Fruit fly (Drosophila melanogaster) whole organism, embryonic: Measurements from ENCODE around the gene RpS17.

Experiments
- Atf-2 ChIP-seq: fragments of 200-800 bp; sonication (Bioruptor generic); optimal IDR thresholded peaks from 2 replicates; lab custom pipeline; 2016; ENCODE audit warnings: missing biosample characterization, missing genetic modification characterization
- B-H1 ChIP-seq: fragments of 200-800 bp; sonication (Bioruptor generic); IDR thresholded peaks from 3 replicates; pipeline ENCODE4 v1.3.6; 2022; ENCODE audit warnings: missing biosample characterization, missing genetic modification characterization
- Bgb ChIP-seq: fragments of 200-800 bp; sonication (Bioruptor generic); IDR thresholded peaks from 2 replicates; pipeline ENCODE4 v1.3.6; 2022; ENCODE audit warnings: missing biosample characterization, missing genetic modification characterization; ENCODE audit not compliant: partially characterized antibody
- CG10431 ChIP-seq: fragments of 200-800 bp; sonication (Bioruptor generic); optimal IDR thresholded peaks from 3 replicates; lab custom pipeline; 2018; ENCODE audit warnings: missing biosample characterization, mild to moderate bottlenecking, missing genetic modification characterization
- CG11398 ChIP-seq: fragments of 200-800 bp; sonication (Bioruptor generic); optimal IDR thresholded peaks from 2 replicates; lab custom pipeline; 2016; ENCODE audit warnings: missing biosample characterization, missing genetic modification characterization
- CG16863 ChIP-seq: fragments of 200-800 bp; sonication (Bioruptor generic); optimal IDR thresholded peaks from 3 replicates; lab custom pipeline; 2016; ENCODE audit warnings: missing biosample characterization, missing genetic modification characterization
- CG17328 ChIP-seq: fragments of 200-800 bp; sonication (Bioruptor generic); IDR thresholded peaks from 2 replicates; pipeline ENCODE4 v1.3.6; 2022; ENCODE audit warnings: missing biosample characterization, missing genetic modification characterization
- CG17385 ChIP-seq: fragments of 200-800 bp; sonication (Bioruptor generic); optimal IDR thresholded peaks from 3 replicates; lab custom pipeline; 2018; ENCODE audit warnings: missing biosample characterization, mild to moderate bottlenecking, missing genetic modification characterization
- CG17612 ChIP-seq: fragments of 200-800 bp; sonication (Bioruptor generic); IDR thresholded peaks from 2 replicates; pipeline ENCODE4 v1.3.6; 2022; ENCODE audit warnings: missing biosample characterization, missing genetic modification characterization
- CG30403 ChIP-seq: fragments of 200-800 bp; sonication (Bioruptor generic); optimal IDR thresholded peaks from 3 replicates; lab custom pipeline; 2016; ENCODE audit warnings: missing biosample characterization, missing genetic modification characterization
- CG3065 ChIP-seq: fragments of 200-800 bp; sonication (Bioruptor generic); optimal IDR thresholded peaks from 2 replicates; lab custom pipeline; 2016; ENCODE audit warnings: missing biosample characterization, missing genetic modification characterization
- CG3163 ChIP-seq: fragments of 200-800 bp; sonication (Bioruptor generic); optimal IDR thresholded peaks from 3 replicates; lab custom pipeline; 2016; ENCODE audit warnings: missing biosample characterization, missing genetic modification characterization
- CG32532 ChIP-seq: fragments of 200-800 bp; sonication (Bioruptor generic); IDR thresholded peaks from 2 replicates; pipeline ENCODE4 v1.3.6; 2022; ENCODE audit warnings: missing biosample characterization, missing genetic modification characterization
- CG33557 ChIP-seq: fragments of 200-800 bp; sonication (Bioruptor generic); optimal IDR thresholded peaks from 2 replicates; lab custom pipeline; 2019; ENCODE audit warnings: missing biosample characterization, mild to moderate bottlenecking, missing genetic modification characterization, moderate library complexity
- CG3995 ChIP-seq: fragments of 200-800 bp; sonication (Bioruptor generic); optimal IDR thresholded peaks from 3 replicates; lab custom pipeline; 2016; ENCODE audit warnings: missing biosample characterization, missing genetic modification characterization
- CG4328 ChIP-seq: fragments of 200-800 bp; sonication (Bioruptor generic); optimal IDR thresholded peaks from 3 replicates; lab custom pipeline; 2017; ENCODE audit warnings: missing biosample characterization, missing genetic modification reagents, missing genetic modification characterization
- CG4730 ChIP-seq: fragments of 200-800 bp; sonication (Bioruptor generic); IDR thresholded peaks from 2 replicates; pipeline ENCODE4 v1.3.6; 2022; ENCODE audit warnings: missing biosample characterization, missing genetic modification characterization
- CG6813 ChIP-seq: fragments of 200-800 bp; sonication (Bioruptor generic); optimal IDR thresholded peaks from 2 replicates; lab custom pipeline; 2017; ENCODE audit warnings: missing biosample characterization, missing genetic modification characterization, mild to moderate bottlenecking, moderate library complexity, missing genetic modification reagents
- CG7963 ChIP-seq: fragments of 200-800 bp; sonication (Bioruptor generic); IDR thresholded peaks from 3 replicates; pipeline ENCODE4 v1.3.6; 2022; ENCODE audit warnings: missing biosample characterization, missing genetic modification characterization; ENCODE audit not compliant: partially characterized antibody
- CG8089 ChIP-seq: fragments of 200-800 bp; sonication (Bioruptor generic); optimal IDR thresholded peaks from 3 replicates; lab custom pipeline; 2016; ENCODE audit warnings: missing biosample characterization, missing genetic modification characterization
- CG8359 ChIP-seq: fragments of 200-800 bp; sonication (Bioruptor generic); optimal IDR thresholded peaks from 2 replicates; lab custom pipeline; 2017; ENCODE audit warnings: missing biosample characterization, mild to moderate bottlenecking, missing genetic modification characterization, borderline replicate concordance
- CG9876 ChIP-seq: fragments of 200-800 bp; sonication (Bioruptor generic); optimal IDR thresholded peaks from 2 replicates; lab custom pipeline; 2016; ENCODE audit warnings: missing biosample characterization, missing genetic modification characterization
- D19A ChIP-seq: fragments of 200-800 bp; optimal IDR thresholded peaks from 3 replicates; lab custom pipeline; 2019; ENCODE audit warnings: missing biosample characterization, mild to moderate bottlenecking, missing genetic modification characterization, moderate library complexity
- Fer2 ChIP-seq: fragments of 200-800 bp; sonication (Bioruptor generic); optimal IDR thresholded peaks from 2 replicates; lab custom pipeline; 2018; ENCODE audit warnings: missing biosample characterization, mild to moderate bottlenecking, missing genetic modification characterization, moderate library complexity
- Hr3 ChIP-seq: fragments of 200-800 bp; sonication (Bioruptor generic); optimal IDR thresholded peaks from 3 replicates; lab custom pipeline; 2016; ENCODE audit warnings: missing biosample characterization, missing genetic modification characterization
- Mrtf ChIP-seq: fragments of 200-800 bp; sonication (Bioruptor generic); IDR thresholded peaks from 3 replicates; pipeline ENCODE4 v1.3.6; 2022; ENCODE audit warnings: missing biosample characterization, missing genetic modification characterization
- abd-A ChIP-seq: fragments of 200-800 bp; sonication (Bioruptor generic); optimal IDR thresholded peaks from 3 replicates; lab custom pipeline; 2019; ENCODE audit warnings: missing biosample characterization, mild to moderate bottlenecking, missing genetic modification characterization, moderate library complexity
- ara ChIP-seq: fragments of 200-800 bp; sonication (Bioruptor generic); IDR thresholded peaks from 2 replicates; pipeline ENCODE4 v1.3.6; 2022; ENCODE audit warnings: missing biosample characterization, missing genetic modification characterization
- bab2 ChIP-seq: fragments of 200-800 bp; sonication (Bioruptor generic); optimal IDR thresholded peaks from 2 replicates; lab custom pipeline; 2016; ENCODE audit warnings: missing biosample characterization, missing genetic modification characterization
- bsh ChIP-seq, 2 experiments: fragments of 200-800 bp; sonication (Bioruptor generic); optimal IDR thresholded peaks; 2 replicates each; lab custom pipeline; 2017 to 2018; ENCODE audit warnings: mild to moderate bottlenecking in 2 of 2, missing biosample characterization in 2 of 2, missing genetic modification characterization in 2 of 2, moderate library complexity in 1 of 2
- cg ChIP-seq: fragments of 200-800 bp; sonication (Bioruptor generic); optimal IDR thresholded peaks from 3 replicates; lab custom pipeline; 2019; ENCODE audit warnings: missing biosample characterization, mild to moderate bottlenecking, missing genetic modification characterization, moderate library complexity
- dmrt11E ChIP-seq: fragments of 200-800 bp; sonication (Bioruptor generic); optimal IDR thresholded peaks from 3 replicates; lab custom pipeline; 2018; ENCODE audit warnings: missing biosample characterization, mild to moderate bottlenecking, missing genetic modification characterization, moderate library complexity
- dysf ChIP-seq: fragments of 200-800 bp; sonication (Bioruptor generic); IDR thresholded peaks from 3 replicates; pipeline ENCODE4 v1.3.6; 2022; ENCODE audit warnings: missing biosample characterization, missing genetic modification characterization
- esg ChIP-seq: fragments of 200-800 bp; sonication (Bioruptor generic); conservative IDR thresholded peaks from 2 replicates; pipeline ENCODE4 v1.3.6; 2022; ENCODE audit warnings: missing biosample characterization, missing genetic modification characterization
- fd3F ChIP-seq: fragments of 200-800 bp; sonication (Bioruptor generic); optimal IDR thresholded peaks from 2 replicates; lab custom pipeline; 2018; ENCODE audit warnings: missing biosample characterization, mild to moderate bottlenecking, missing genetic modification characterization, moderate library complexity
- fd96Cb ChIP-seq: fragments of 200-800 bp; sonication (Bioruptor generic); optimal IDR thresholded peaks from 2 replicates; lab custom pipeline; 2018; ENCODE audit warnings: missing biosample characterization, mild to moderate bottlenecking, missing genetic modification characterization, moderate library complexity
- gt ChIP-seq: fragments of 200-800 bp; sonication (Bioruptor generic); IDR thresholded peaks from 2 replicates; pipeline ENCODE4 v1.3.6; 2022; ENCODE audit warnings: missing biosample characterization, missing genetic modification characterization
- onecut ChIP-seq: fragments of 200-800 bp; sonication (Bioruptor generic); IDR thresholded peaks from 2 replicates; pipeline ENCODE4 v1.3.6; 2022; ENCODE audit warnings: missing biosample characterization, missing genetic modification characterization
- phol ChIP-seq: fragments of 200-800 bp; sonication (Bioruptor generic); optimal IDR thresholded peaks from 3 replicates; lab custom pipeline; 2018; ENCODE audit warnings: missing biosample characterization, mild to moderate bottlenecking, missing genetic modification characterization, moderate library complexity
- pita ChIP-seq: fragments of 200-800 bp; sonication (Bioruptor generic); optimal IDR thresholded peaks from 2 replicates; lab custom pipeline; 2017; ENCODE audit warnings: missing biosample characterization, mild to moderate bottlenecking, missing genetic modification characterization
- psq ChIP-seq: fragments of 200-800 bp; sonication (Bioruptor generic); optimal IDR thresholded peaks from 2 replicates; lab custom pipeline; 2017; ENCODE audit warnings: missing biosample characterization, missing genetic modification characterization
- ro ChIP-seq: fragments of 200-800 bp; sonication (Bioruptor generic); IDR thresholded peaks from 2 replicates; pipeline ENCODE4 v1.3.6; 2022; ENCODE audit warnings: missing biosample characterization, missing genetic modification characterization
- salm ChIP-seq: fragments of 200-800 bp; sonication (Bioruptor generic); optimal IDR thresholded peaks from 2 replicates; lab custom pipeline; 2018; ENCODE audit warnings: missing biosample characterization, mild to moderate bottlenecking, missing genetic modification characterization
- sens ChIP-seq: fragments of 200-800 bp; sonication (Bioruptor generic); peaks from one replicate; lab custom pipeline; 2016; ENCODE audit warnings: missing biosample characterization, missing genetic modification characterization
- slbo ChIP-seq: fragments of 200-800 bp; sonication (Bioruptor generic); IDR thresholded peaks from 2 replicates; pipeline ENCODE4 v1.3.6; 2022; ENCODE audit warnings: missing biosample characterization, missing genetic modification characterization
- so ChIP-seq: fragments of 200-800 bp; sonication (Bioruptor generic); IDR thresholded peaks from 3 replicates; pipeline ENCODE4 v1.3.6; 2022; ENCODE audit warnings: missing biosample characterization, missing genetic modification characterization
- sug ChIP-seq: fragments of 200-800 bp; optimal IDR thresholded peaks from 2 replicates; lab custom pipeline; 2019; ENCODE audit warnings: missing biosample characterization, mild to moderate bottlenecking, missing genetic modification characterization, moderate library complexity
- tgo ChIP-seq: fragments of 200-800 bp; sonication (Bioruptor generic); IDR thresholded peaks from 3 replicates; pipeline ENCODE4 v1.3.6; 2022; ENCODE audit warnings: missing biosample characterization, missing genetic modification characterization
- toy ChIP-seq: fragments of 200-800 bp; sonication (Bioruptor generic); IDR thresholded peaks from 2 replicates; pipeline ENCODE4 v1.3.6; 2022; ENCODE audit warnings: missing biosample characterization, missing genetic modification characterization
- vfl ChIP-seq: fragments of 200-800 bp; sonication (Bioruptor generic); optimal IDR thresholded peaks from 2 replicates; lab custom pipeline; 2016; ENCODE audit warnings: missing biosample characterization, missing genetic modification characterization

Gene RpS17

dm6 chr3L:9460775-9461491 lies 31.3 kb upstream of the RpS17 start, which contains the start of the genes CG3434 and CG44838 (continued):
- TF ChIP-seq CG11398 (GFP tag; lab: Kevin White, UChicago) (no peak), pita (GFP tag; lab: Kevin White, UChicago) (no peak), CG33557 (GFP tag; lab: Kevin White, UChicago) (peak; percentile 82), Mrtf (GFP tag; lab: Robert Waterston, UW) (peak; percentile 68; the same call in 2 of the 3 replicates), onecut (GFP tag; lab: Robert Waterston, UW) (peak; percentile 51), esg (peak; percentile 65), CG3065 (peak; percentile 51), CG16863 (peak; percentile 71), psq (peak; percentile 77), ro (GFP tag; lab: Robert Waterston, UW) (no peak), CG8359 (GFP tag; lab: Kevin White, UChicago) (no peak), Hr3 (GFP tag; lab: Kevin White, UChicago) (peak; percentile 82), CG4730 (peak; percentile 48; the same call in 1 of the 2 replicates), CG6813 (GFP tag; lab: Kevin White, UChicago) (peak; percentile 7), CG10431 (GFP tag; lab: Kevin White, UChicago) (peak; percentile 3), sens (GFP tag; lab: Kevin White, UChicago) (peak; percentile 95), dmrt11E (tag; lab: Kevin White, UChicago) (peak; percentile 76), gt (no peak), salm (tag; lab: Kevin White, UChicago) (peak; percentile 37), toy (GFP tag; lab: Robert Waterston, UW) (no peak), tgo (GFP tag; lab: Robert Waterston, UW) (peak; percentile 64), abd-A (tag; lab: Kevin White, UChicago) (peak; percentile 80), ara (GFP tag; lab: Robert Waterston, UW) (peak; percentile 65), Atf-2 (GFP tag; lab: Kevin White, UChicago) (peak; percentile 19), sug (tag; lab: Kevin White, UChicago) (peak; percentile 86), cg (GFP tag; lab: Kevin White, UChicago) (peak; percentile 60), CG17385 (GFP tag; lab: Kevin White, UChicago) (peak; percentile 73), CG17612 (GFP tag; lab: Robert Waterston, UW) (no peak), slbo (GFP tag; lab: Robert Waterston, UW) (peak; percentile 81), so (GFP tag; lab: Robert Waterston, UW) (no peak), CG17328 (GFP tag; lab: Robert Waterston, UW) (peak; percentile 74), D19A (tag; lab: Kevin White, UChicago) (peak; percentile 75), CG4328 (GFP tag; lab: Kevin White, UChicago) (peak; percentile 72), fd3F (GFP tag; lab: Kevin White, UChicago) (peak; percentile 68), Bgb (GFP tag; lab: Robert Waterston, UW) (peak; percentile 35; the same call in 1 of the 2 replicates), vfl (GFP tag; lab: Kevin White, UChicago) (peak; percentile 68), bsh (GFP tag; optimal IDR thresholded peaks at IDR 0.05; lab: Kevin White, UChicago) (peak; percentile 9 to 81), CG3163 (GFP tag; lab: Kevin White, UChicago) (peak; percentile 31), bab2 (GFP tag; lab: Kevin White, UChicago) (peak; percentile 76), Fer2 (peak; percentile 69), CG32532 (peak; percentile 81), CG8089 (GFP tag; lab: Kevin White, UChicago) (no peak), B-H1 (GFP tag; lab: Robert Waterston, UW) (peak; percentile 69), phol (tag; lab: Kevin White, UChicago) (peak; percentile 96), CG3995 (peak; percentile 29), CG7963 (GFP tag; lab: Robert Waterston, UW) (no peak), CG9876 (GFP tag; lab: Kevin White, UChicago) (peak; percentile 35), dysf (peak; percentile 76), fd96Cb (tag; lab: Kevin White, UChicago) (peak; percentile 64), CG30403 (GFP tag; lab: Kevin White, UChicago) (peak; percentile 88)
